Fruit fly (Drosophila melanogaster) whole organism, adult: ENCODE results near the gene CG15144.

Experiments
- CG11617 ChIP-seq: fragments of 200-800 bp; sonication (Bioruptor generic); optimal IDR thresholded peaks from 2 replicates; lab custom pipeline; 2017; ENCODE audit warnings: mild to moderate bottlenecking, missing biosample characterization, missing genetic modification reagents, missing genetic modification characterization
- CG12768 ChIP-seq: fragments of 200-800 bp; sonication (Bioruptor generic); optimal IDR thresholded peaks from 2 replicates; lab custom pipeline; 2017; ENCODE audit warnings: missing biosample characterization, missing genetic modification characterization, mild to moderate bottlenecking, moderate library complexity, missing genetic modification reagents
- CG14711 ChIP-seq: fragments of 200-800 bp; sonication (Bioruptor generic); optimal IDR thresholded peaks from 2 replicates; lab custom pipeline; 2018; ENCODE audit warnings: missing biosample characterization, mild to moderate bottlenecking, missing genetic modification characterization, moderate library complexity
- CG1620 ChIP-seq: fragments of 200-800 bp; sonication (Bioruptor generic); optimal IDR thresholded peaks from 2 replicates; lab custom pipeline; 2016; ENCODE audit warnings: missing biosample characterization, missing genetic modification characterization
- CG33017 ChIP-seq: fragments of 200-800 bp; sonication (Bioruptor generic); optimal IDR thresholded peaks from 2 replicates; lab custom pipeline; 2018; ENCODE audit warnings: missing biosample characterization, mild to moderate bottlenecking, missing genetic modification characterization, moderate library complexity
- CG5204 ChIP-seq: fragments of 200-800 bp; sonication (Bioruptor generic); optimal IDR thresholded peaks from 2 replicates; lab custom pipeline; 2016; ENCODE audit warnings: missing biosample characterization, missing genetic modification characterization
- CG7045 ChIP-seq: fragments of 200-800 bp; sonication (Bioruptor generic); optimal IDR thresholded peaks from 2 replicates; lab custom pipeline; 2017; ENCODE audit warnings: missing biosample characterization, mild to moderate bottlenecking, missing genetic modification characterization
- CG7101 ChIP-seq: fragments of 200-800 bp; sonication (Bioruptor generic); optimal IDR thresholded peaks from 2 replicates; lab custom pipeline; 2018; ENCODE audit warnings: missing biosample characterization, mild to moderate bottlenecking, missing genetic modification characterization, moderate library complexity
- Clk ChIP-seq: fragments of 200-800 bp; sonication (Bioruptor generic); optimal IDR thresholded peaks from 2 replicates; lab custom pipeline; 2017; ENCODE audit warnings: missing biosample characterization, missing genetic modification characterization
- Crg-1 ChIP-seq: fragments of 200-800 bp; sonication (Bioruptor generic); optimal IDR thresholded peaks from 2 replicates; lab custom pipeline; 2016; ENCODE audit warnings: missing biosample characterization, missing genetic modification characterization
- Hr96 ChIP-seq: fragments of 200-800 bp; sonication (Bioruptor generic); optimal IDR thresholded peaks from 2 replicates; lab custom pipeline; 2016; ENCODE audit warnings: missing biosample characterization, missing genetic modification characterization
- Mnt ChIP-seq: fragments of 200-800 bp; sonication (Bioruptor generic); optimal IDR thresholded peaks from 2 replicates; lab custom pipeline; 2016; ENCODE audit warnings: missing biosample characterization, mild to moderate bottlenecking, missing genetic modification characterization
- bab1 ChIP-seq: fragments of 200-800 bp; sonication (Bioruptor generic); optimal IDR thresholded peaks from 3 replicates; lab custom pipeline; 2019; ENCODE audit warnings: missing biosample characterization, mild to moderate bottlenecking, missing genetic modification characterization, moderate library complexity
- cic ChIP-seq: fragments of 200-800 bp; sonication (Bioruptor generic); optimal IDR thresholded peaks from 2 replicates; lab custom pipeline; 2017; ENCODE audit warnings: missing biosample characterization, mild to moderate bottlenecking, missing genetic modification characterization, moderate library complexity
- cnc ChIP-seq, 2 experiments: fragments of >200 bp; optimal IDR thresholded peaks; 2 replicates each; lab custom pipeline; 2017
- kay ChIP-seq: fragments of 200-800 bp; sonication (Bioruptor generic); peaks from one replicate; lab custom pipeline; 2016; ENCODE audit warnings: missing biosample characterization, missing genetic modification characterization, borderline replicate concordance
- ovo ChIP-seq: fragments of 200-800 bp; sonication (Bioruptor generic); optimal IDR thresholded peaks from 2 replicates; lab custom pipeline; 2016; ENCODE audit warnings: missing biosample characterization, missing genetic modification characterization
- pad ChIP-seq: fragments of 200-800 bp; sonication (Bioruptor generic); optimal IDR thresholded peaks from 3 replicates; lab custom pipeline; 2017; ENCODE audit warnings: missing biosample characterization, missing genetic modification characterization, mild to moderate bottlenecking, moderate library complexity, missing genetic modification reagents
- tj ChIP-seq: fragments of 200-800 bp; sonication (Bioruptor generic); optimal IDR thresholded peaks from 3 replicates; lab custom pipeline; 2017; ENCODE audit warnings: missing biosample characterization, mild to moderate bottlenecking, missing genetic modification characterization, moderate library complexity
- toe ChIP-seq: fragments of 200-800 bp; sonication (Bioruptor generic); optimal IDR thresholded peaks from 2 replicates; lab custom pipeline; 2016; ENCODE audit warnings: missing biosample characterization, missing genetic modification characterization

The CG15144 gene

DNA sequence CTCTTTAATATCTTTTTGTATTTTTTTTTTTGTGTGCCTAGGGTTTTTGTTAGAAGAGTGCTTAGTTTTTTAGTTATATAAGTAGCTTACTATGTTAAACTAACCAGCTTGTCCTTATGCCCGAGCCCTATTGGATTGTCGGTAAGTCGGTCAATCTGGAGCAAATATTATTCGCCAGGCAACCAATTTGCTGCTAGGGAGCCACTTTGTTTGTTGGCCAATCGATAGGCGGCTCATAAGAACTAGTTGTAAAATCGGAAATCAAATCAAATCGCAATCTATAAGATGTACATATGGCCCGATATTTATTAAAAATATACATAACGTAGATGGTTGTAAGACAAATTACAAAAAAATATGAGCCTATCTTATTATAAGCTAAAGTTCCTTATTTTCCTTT, at the start of gene CG15144:
TSS of gene CG15144 (minus strand) at position 101 of the 400 bp plus-strand sequence.
- no peak for TF ChIP-seq cnc (optimal IDR thresholded peaks at IDR 0.05; lab: Kevin White, UChicago)
- no peak for TF ChIP-seq CG7101 (tag; lab: Kevin White, UChicago)

DNA sequence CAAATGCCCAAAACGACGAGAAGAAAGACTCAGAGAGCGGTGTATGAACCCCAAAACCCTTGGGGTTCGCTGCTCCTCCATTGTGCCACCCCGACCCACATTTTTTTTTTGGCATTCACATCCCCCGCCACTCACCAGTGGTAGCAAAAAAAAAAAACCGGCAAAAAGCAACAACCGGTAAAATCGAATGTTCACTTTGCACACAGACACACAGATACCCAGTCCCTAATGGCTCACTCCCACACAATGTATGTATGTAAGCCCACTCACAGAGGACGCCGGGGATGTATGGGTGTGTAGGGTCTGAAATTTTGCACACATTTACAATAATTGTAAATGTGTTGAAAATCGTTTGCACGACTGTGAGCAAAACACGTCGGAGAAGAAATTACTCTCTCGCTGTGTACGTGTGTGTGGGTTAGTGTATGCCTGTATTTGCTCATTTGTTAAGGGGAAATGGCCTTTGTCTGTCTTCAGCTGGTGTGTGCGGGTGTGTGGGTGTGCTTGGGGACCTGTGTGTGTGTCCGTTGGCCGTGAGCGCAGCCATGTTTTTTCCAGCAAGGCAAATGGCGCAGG, 45.5 kb upstream of the CG15144 start:
- no peak for TF ChIP-seq CG7045 (GFP tag; lab: Kevin White, UChicago)
- TF ChIP-seq CG1620 (GFP tag; lab: Kevin White, UChicago) = no peak
- TF ChIP-seq toe (GFP tag; lab: Kevin White, UChicago) = no peak
- peak; percentile 1 for TF ChIP-seq cic
- no peak for TF ChIP-seq CG14711 (tag; lab: Kevin White, UChicago)
- TF ChIP-seq CG12768 = no peak
- no peak for TF ChIP-seq CG5204 (GFP tag; lab: Kevin White, UChicago)
- TF ChIP-seq Mnt (GFP tag; lab: Kevin White, UChicago) = no peak
- peak; percentile 84 for TF ChIP-seq pad
- no peak for TF ChIP-seq tj (GFP tag; lab: Kevin White, UChicago)
- no peak for TF ChIP-seq cnc (optimal IDR thresholded peaks at IDR 0.05; lab: Kevin White, UChicago)
- no peak for TF ChIP-seq kay (GFP tag; lab: Kevin White, UChicago)
- no peak for TF ChIP-seq CG7101 (tag; lab: Kevin White, UChicago)
- no peak for TF ChIP-seq bab1
- TF ChIP-seq Hr96 (GFP tag; lab: Kevin White, UChicago) = no peak
- no peak for TF ChIP-seq Crg-1 (GFP tag; lab: Kevin White, UChicago)
- no peak for TF ChIP-seq CG33017 (tag; lab: Kevin White, UChicago)

DNA sequence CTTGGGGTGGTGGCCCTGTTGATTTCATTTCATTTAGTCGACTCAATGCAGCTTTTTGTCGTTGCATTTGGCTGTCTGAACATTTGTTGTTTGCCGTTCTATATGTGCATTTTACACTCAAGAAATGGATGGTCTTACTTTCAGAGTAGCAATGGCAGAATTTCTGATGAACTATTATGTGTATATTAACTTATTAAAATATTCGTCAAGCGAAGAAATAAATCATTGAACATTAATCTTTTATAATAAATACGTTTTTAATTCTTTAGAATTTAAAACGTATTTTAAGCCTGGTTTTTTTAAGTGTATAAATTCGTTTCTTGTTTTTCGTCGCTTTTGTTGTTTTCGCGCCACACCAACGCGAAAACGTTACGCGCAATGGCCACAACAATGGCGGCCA, 44.1 kb upstream of the CG15144 start:
- TF ChIP-seq Mnt (GFP tag; lab: Kevin White, UChicago) = no peak
- TF ChIP-seq CG7045 (GFP tag; lab: Kevin White, UChicago) = peak; percentile 20

DNA sequence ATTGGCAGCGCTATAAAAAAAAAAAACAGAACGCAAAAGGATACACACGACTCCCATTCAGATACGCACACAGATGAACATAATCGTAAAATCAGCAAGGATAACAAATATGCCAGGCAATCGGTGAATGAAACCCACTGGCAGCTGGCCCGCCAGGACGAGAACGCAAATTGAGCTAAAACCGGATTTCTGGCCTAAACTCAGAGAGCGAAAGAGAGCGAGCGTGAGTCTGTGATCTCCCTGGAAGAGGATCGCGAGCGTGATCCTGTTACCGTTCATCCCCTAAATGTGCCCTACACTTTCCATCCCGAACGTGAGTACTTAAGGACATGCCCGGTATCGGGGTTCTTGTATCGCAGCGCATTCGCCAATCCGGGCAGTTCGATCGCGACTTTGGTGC, 36.8 kb upstream of the CG15144 start:
- TF ChIP-seq bab1 (no peak), toe (GFP tag; lab: Kevin White, UChicago) (no peak), CG7101 (tag; lab: Kevin White, UChicago) (no peak), CG11617 (GFP tag; lab: Kevin White, UChicago) (no peak), cnc (optimal IDR thresholded peaks at IDR 0.05; lab: Kevin White, UChicago) (no peak), ovo (GFP tag; lab: Kevin White, UChicago) (no peak), CG33017 (tag; lab: Kevin White, UChicago) (no peak), tj (GFP tag; lab: Kevin White, UChicago) (no peak), Mnt (GFP tag; lab: Kevin White, UChicago) (no peak), pad (no peak), cic (no peak)

DNA sequence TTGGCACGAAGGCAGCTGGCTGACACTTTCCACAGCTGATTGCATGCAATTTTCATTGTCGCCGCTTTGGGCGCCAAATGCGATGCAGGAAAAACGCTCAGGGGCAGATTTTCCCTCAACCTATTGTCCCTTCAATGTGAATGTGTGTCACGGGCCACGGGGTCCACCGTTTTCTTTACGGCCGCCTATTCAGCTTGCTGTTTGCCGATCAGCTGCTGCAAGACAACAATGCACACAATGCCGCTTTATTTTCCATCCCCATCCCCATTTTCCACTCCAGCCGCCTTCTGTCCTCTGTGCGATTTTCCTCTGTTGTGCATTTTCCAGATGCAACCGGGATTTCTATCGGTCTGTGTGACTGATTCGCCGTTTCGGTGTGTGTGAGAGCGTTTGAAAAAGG, 35.8 kb upstream of the CG15144 start:
- TF ChIP-seq ovo (GFP tag; lab: Kevin White, UChicago) (no peak), CG7045 (GFP tag; lab: Kevin White, UChicago) (no peak), CG14711 (tag; lab: Kevin White, UChicago) (no peak), toe (GFP tag; lab: Kevin White, UChicago) (no peak), cic (no peak), Crg-1 (GFP tag; lab: Kevin White, UChicago) (no peak), CG33017 (tag; lab: Kevin White, UChicago) (no peak), CG11617 (GFP tag; lab: Kevin White, UChicago) (no peak), Clk (GFP tag; lab: Kevin White, UChicago) (no peak), Mnt (GFP tag; lab: Kevin White, UChicago) (no peak), tj (GFP tag; lab: Kevin White, UChicago) (no peak)

DNA sequence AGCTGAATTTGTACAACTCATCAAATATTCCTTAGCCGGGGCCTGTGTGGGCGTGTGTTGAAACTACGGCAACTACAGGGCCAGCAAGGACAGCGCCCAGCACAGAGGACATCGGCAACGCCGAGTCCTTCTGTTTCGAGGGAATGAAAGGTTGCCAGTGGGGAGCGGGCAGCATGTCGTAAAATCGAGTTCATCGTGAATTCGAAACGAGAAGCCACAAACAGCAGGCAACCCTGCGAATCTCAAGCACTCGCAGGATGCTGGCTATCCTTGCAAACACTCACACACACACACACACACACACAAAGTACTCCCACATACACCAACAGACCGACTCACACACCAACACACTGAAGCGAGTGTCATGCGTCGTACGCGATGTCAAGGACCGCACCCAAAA, 33.0 kb upstream of the CG15144 start:
- no peak for TF ChIP-seq CG7045 (GFP tag; lab: Kevin White, UChicago)

DNA sequence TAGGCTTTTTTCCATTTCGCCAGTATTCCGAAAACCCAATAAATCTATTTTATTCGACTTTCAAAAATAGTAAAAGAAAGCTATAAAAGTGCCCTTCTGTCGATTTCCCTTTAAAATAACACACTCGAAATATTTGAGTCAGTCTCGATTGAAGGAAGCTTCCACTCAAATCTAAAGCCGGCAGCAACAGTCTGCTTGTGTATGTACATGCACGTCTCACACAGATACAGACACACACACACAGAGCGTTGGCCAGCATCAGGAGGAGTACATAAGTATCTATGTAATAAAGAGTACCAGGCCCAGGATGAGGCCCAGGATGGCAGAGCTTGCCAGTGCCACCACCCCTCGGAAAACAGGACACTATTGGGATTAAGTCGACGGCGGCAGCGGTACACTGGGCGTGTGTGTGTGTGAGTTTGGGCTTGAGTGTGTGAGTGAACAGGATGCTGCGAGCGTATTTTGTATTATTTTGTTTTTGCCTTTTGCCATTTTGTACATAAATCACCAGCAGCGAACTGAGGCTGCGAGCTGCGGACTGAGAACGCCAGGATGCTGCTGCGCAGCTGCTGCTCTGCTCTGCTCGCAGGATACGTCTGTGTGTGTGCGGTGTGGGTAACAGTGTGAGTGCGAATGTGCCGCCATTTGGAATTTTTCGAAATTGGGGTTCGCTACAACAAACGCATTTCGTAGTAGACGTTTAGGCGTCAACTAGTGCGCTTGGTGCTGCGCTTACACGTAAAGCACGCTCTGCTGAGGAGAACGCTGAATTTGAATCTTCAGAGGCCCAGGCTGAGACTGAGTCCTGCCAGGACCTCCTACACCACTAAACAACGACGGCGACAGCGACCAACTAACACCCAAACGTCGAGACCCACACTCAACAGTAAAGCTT, 31.4 kb upstream of the CG15144 start:
- TF ChIP-seq CG7101 (tag; lab: Kevin White, UChicago) (no peak), pad (peak; percentile 9), Mnt (GFP tag; lab: Kevin White, UChicago) (no peak), CG14711 (tag; lab: Kevin White, UChicago) (no peak), cic (no peak), Hr96 (GFP tag; lab: Kevin White, UChicago) (no peak), Clk (GFP tag; lab: Kevin White, UChicago) (no peak), CG11617 (GFP tag; lab: Kevin White, UChicago) (no peak)
